Fruit fly (Drosophila melanogaster) Kc167 (cell line): ENCODE data around the gene RIOK2.

Experiments
- Myc ChIP-seq: fragments of >200 bp; optimal IDR thresholded peaks from 2 replicates; lab custom pipeline; 2017; ENCODE audit warnings: missing external identifiers
- h ChIP-seq: fragments of >200 bp; optimal IDR thresholded peaks from 3 replicates; lab custom pipeline; 2018; ENCODE audit warnings: missing external identifiers
- psq ChIP-seq: fragments of >200 bp; optimal IDR thresholded peaks from 2 replicates; lab custom pipeline; 2017; ENCODE audit warnings: missing external identifiers
- ttk ChIP-seq: sonication (Bioruptor generic); optimal IDR thresholded peaks from 2 replicates; lab custom pipeline; 2017; ENCODE audit warnings: missing external identifiers

- no peak for TF ChIP-seq Myc (lab: Kevin White, UChicago)
- TF ChIP-seq h (lab: Kevin White, UChicago) = no peak
- TF ChIP-seq ttk (lab: Kevin White, UChicago) = no peak
- TF ChIP-seq psq (lab: Kevin White, UChicago) = no peak
Observed at dm6 chr3R:25258628-25259240, 6.9 kb upstream of the RIOK2 start, which contains the start of gene CG11857.
